Fruit fly (Drosophila melanogaster) S2 (cell line): ENCODE data around the gene mus201.

Source experiments
- CG8478 ChIP-seq: fragments of >200 bp; optimal IDR thresholded peaks from 2 replicates; lab custom pipeline; 2018
- CTCF ChIP-seq, 2 experiments: fragments of >200 bp; optimal IDR thresholded peaks; 2 replicates each; lab custom pipeline; 2018

The mus201 gene

DNA sequence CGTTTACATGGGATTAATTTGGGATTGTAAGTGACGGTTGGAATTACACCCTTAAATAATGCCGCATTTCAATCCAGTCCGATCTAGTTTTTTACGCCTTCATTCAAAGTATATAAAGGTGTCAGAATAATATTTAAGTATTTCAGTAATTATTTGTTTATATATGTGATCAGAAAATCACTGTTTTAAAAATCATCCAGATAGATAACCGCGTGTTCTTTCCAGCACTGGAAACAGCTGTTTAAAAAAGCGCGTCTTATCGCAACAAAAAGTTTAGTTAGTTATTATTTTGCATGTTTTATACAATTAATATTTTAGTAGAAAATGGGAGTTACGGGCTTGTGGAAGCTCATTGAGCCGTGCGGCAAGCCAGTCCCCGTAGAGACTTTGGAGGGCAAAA lies at the start of gene mus201:
Gene mus201 (plus strand): TSS at position 118 of the 400 bp plus-strand sequence.
- no peak for TF ChIP-seq CTCF (optimal IDR thresholded peaks at IDR 0.05; lab: Kevin White, UChicago)

DNA sequence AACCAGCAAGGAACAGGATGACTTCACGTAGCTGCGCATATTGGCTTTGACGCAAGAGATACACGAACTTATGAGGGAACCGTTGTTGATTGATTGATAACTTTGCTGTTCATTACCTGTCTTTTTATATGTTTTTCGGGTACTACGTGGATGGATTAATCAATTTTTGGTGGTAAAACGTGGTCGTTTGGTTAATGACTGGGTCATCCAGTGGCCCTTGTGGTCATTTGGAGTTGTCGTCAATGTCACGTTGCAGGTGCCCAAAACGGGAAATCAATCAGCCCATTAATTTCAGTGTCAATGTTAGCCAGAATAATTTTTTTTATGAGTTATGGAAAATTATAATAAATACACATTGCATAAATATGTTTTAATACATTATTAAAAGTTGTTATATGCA lies 48.7 kb upstream of the mus201 start, which contains the start of gene CG42819:
Gene CG42819 (minus strand): TSS at position 101 of the 400 bp plus-strand sequence.
- TF ChIP-seq CTCF (optimal IDR thresholded peaks at IDR 0.05; lab: Kevin White, UChicago) (no peak), CG8478 (lab: Kevin White, UChicago) (no peak)

DNA sequence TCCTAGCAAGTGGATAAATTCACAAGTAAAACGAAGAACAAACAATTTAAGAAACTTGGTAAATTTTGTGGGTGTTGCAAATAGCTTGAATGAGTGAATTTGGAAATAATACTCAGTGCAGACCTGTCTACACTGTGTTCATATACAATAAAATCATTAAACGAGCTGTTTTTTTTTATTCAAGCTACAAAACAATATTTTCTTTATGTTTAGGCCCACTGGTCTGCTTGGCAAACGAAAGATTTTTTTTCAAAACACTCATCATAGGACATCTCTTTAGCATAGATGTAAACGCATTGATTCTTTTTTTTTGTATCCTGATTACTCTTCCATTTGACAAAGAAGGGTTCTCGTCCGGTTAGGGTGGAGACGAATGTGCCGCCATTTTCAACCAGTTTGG lies 45.7 kb upstream of the mus201 start, which contains the start of gene CG42820:
Gene CG42820 (minus strand): TSS at position 101 of the 400 bp plus-strand sequence.
- TF ChIP-seq CTCF (optimal IDR thresholded peaks at IDR 0.05; lab: Kevin White, UChicago) (no peak), CG8478 (lab: Kevin White, UChicago) (no peak)

DNA sequence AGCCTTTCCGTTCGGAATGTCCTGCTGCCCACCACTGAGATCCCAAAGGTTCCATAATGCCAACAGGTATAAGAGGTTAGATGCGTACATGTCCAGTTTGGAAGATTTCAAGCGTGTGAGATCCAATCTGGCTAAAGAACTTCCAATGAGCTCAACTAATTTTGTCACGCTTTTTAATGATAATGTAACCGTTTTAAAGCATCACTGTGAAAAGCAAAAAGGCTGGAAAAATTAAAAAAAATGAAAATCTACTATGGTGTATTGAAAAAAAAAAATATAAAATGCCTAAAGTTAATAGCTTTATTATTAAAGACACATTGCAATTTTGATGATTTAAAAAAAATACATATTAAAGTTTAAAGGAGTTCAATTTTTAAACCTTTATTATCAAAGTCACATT lies 44.8 kb upstream of the mus201 start, which contains the start of gene Acp29AB:
Gene Acp29AB (minus strand): TSS at position 101 of the 400 bp plus-strand sequence.
- TF ChIP-seq CG8478 (lab: Kevin White, UChicago) (no peak), CTCF (optimal IDR thresholded peaks at IDR 0.05; lab: Kevin White, UChicago) (no peak)

DNA sequence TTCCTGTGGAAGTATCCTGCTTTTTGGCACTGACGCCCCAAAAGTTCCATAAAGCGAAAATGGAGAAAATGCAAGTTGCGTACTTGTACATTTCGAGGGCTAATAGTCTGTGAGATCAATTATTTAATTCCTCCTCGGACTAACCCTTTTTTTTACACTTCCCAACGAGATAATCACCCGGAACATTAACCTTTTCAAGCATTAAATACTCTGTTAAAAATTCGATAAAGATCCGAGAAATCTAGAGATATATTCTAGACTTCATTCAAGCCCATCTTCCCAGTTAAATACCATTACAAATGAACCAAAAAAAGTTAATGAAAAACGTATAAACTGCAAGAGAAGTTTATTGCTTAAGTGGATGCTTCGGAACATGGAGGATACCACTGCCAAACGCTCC lies 43.8 kb upstream of the mus201 start, which contains the start of gene lectin-29Ca:
Gene lectin-29Ca (minus strand): TSS at position 101 of the 400 bp plus-strand sequence.
- TF ChIP-seq CG8478 (lab: Kevin White, UChicago) (no peak), CTCF (optimal IDR thresholded peaks at IDR 0.05; lab: Kevin White, UChicago) (no peak)

DNA sequence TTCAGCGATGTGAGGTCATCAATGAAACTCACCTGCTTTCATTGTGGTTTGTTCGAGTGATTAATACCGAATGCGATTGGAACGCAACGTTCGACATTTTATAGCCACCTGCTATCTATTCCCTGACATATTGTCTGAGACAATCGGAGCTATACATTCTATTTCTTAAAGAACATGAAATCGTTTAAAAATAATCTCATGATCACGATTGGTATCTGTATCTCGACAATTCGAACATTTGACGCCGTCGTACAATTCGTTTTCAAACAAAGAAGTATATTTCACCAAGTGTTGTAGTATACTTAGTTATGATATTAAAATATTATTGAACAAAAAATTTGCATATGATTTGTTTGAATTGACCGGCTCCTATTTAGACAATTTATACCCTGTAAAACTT lies 43.1 kb upstream of the mus201 start, which contains the start of gene Peritrophin-15b:
Gene Peritrophin-15b (minus strand): TSS at position 101 of the 400 bp plus-strand sequence.
- TF ChIP-seq CTCF (optimal IDR thresholded peaks at IDR 0.05; lab: Kevin White, UChicago) (no peak), CG8478 (lab: Kevin White, UChicago) (no peak)

DNA sequence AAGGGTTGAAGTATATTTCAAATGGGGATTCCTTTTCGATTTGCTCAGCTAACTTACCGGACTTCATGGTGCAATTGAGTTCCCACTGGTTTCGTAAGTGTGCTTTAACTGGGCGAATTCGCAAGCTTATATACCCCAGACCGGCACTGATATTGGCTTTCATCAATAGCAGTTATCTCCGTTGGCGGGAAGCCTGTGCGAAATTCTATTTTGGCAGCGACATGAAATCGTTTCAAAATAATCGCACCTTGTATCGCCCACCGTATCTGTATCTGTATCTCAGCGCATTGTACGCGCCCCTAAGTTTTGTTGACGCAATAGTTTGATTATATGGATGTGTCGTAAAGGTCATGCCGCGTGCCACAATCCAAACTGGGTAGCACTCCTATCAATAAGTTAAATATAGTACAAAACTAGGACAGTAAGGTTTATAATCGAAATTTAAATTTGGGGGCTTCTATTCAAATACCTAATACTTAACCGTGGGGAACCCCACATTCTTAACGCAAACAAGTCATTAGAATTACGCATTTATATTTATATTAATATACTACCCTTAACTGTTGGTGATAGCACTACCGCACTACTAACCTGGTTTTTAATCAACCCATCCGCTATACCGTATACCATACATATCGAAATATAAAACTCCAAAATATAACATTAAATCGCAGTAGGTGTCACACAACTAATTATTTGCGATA lies 41.8 kb upstream of the mus201 start, which contains the start of the genes Peritrophin-15a and CG13385:
Gene Peritrophin-15a (minus strand): TSS at position 101 of the 704 bp plus-strand sequence.
Gene CG13385 (plus strand): TSS at position 654 of the 704 bp plus-strand sequence.
- TF ChIP-seq CG8478 (lab: Kevin White, UChicago) (no peak), CTCF (optimal IDR thresholded peaks at IDR 0.05; lab: Kevin White, UChicago) (no peak)

DNA sequence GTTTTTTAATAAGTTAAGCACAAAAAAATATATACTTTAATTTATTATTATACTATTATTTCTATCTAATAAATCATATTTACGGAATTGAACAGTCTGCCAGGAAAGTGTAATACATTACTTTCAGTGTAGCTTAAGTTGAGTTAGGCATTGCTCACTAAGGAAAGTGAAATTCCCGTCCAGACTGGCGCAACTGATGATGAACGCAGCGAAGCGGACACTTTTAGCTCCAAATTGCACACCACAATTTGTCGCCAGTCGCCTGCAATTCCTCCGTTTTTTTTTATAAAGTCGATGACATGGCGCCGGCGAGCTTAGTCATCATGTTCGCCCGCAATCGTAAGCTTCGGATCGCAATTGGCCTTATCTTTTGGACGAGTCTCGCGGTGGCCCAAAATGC lies 39.2 kb upstream of the mus201 start, which contains the start of gene CG13386:
Gene CG13386 (plus strand): TSS at position 301 of the 400 bp plus-strand sequence.
- TF ChIP-seq CTCF (optimal IDR thresholded peaks at IDR 0.05; lab: Kevin White, UChicago): no peak
- TF ChIP-seq CG8478 (lab: Kevin White, UChicago): no peak

DNA sequence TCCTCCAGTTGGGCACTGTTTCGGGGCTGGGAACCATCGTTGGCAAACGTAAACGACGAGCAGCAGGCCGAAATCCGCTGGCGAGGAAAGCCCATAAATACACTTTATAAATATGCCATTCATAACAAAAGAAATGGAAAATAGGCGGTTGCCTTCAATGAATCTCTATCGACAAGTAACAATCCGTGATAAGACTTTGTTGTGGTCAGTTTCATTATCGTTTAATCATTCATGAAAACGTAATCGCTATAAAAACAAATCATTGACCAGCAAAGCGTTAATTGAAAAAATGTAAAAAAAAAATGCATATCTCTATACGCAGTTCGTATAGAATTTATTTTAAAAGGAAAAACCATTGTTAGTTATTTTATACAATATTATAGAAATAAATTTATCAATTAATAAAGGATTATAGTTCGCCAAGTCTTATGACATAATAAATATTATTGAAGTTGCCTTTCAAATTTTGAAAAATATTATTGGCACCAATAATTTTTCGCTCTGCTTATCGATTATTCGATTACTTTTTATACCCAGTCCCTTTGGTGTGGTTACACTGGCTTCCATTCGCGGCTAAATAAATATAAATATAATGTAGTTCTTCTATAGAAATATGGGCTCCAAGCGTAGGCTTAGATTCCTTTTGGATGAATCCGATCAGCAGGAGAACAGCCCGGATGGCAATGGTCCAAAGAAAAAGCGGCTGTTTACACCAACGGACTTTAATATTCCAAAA lies 37.9 kb upstream of the mus201 start, which contains the start of gene CG31898:
Gene CG31898 (plus strand): TSS at position 559 of the 736 bp plus-strand sequence.
- TF ChIP-seq CTCF (optimal IDR thresholded peaks at IDR 0.05; lab: Kevin White, UChicago) (no peak), CG8478 (lab: Kevin White, UChicago) (no peak)

DNA sequence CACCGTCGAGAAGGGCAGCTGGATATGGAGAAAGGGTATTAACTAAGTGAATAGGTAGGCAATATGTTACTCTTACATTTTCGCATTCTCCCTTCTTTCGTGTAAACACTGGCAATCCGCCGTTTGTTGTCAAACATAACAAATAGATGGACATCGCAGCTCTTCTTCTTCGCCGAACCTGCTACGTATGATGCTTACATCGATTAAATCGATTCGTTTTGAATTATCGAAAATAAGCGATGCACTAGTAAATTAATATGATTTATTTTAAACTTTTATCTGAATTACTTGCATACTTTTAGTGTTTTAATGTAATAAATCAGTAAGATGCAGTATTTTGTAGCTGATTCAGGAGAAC lies 35.1 kb upstream of the mus201 start, which contains the start of gene fy:
Gene fy (minus strand): TSS at position 353 of the 358 bp plus-strand sequence.
- TF ChIP-seq CG8478 (lab: Kevin White, UChicago): no peak
- TF ChIP-seq CTCF (optimal IDR thresholded peaks at IDR 0.05; lab: Kevin White, UChicago): no peak

DNA sequence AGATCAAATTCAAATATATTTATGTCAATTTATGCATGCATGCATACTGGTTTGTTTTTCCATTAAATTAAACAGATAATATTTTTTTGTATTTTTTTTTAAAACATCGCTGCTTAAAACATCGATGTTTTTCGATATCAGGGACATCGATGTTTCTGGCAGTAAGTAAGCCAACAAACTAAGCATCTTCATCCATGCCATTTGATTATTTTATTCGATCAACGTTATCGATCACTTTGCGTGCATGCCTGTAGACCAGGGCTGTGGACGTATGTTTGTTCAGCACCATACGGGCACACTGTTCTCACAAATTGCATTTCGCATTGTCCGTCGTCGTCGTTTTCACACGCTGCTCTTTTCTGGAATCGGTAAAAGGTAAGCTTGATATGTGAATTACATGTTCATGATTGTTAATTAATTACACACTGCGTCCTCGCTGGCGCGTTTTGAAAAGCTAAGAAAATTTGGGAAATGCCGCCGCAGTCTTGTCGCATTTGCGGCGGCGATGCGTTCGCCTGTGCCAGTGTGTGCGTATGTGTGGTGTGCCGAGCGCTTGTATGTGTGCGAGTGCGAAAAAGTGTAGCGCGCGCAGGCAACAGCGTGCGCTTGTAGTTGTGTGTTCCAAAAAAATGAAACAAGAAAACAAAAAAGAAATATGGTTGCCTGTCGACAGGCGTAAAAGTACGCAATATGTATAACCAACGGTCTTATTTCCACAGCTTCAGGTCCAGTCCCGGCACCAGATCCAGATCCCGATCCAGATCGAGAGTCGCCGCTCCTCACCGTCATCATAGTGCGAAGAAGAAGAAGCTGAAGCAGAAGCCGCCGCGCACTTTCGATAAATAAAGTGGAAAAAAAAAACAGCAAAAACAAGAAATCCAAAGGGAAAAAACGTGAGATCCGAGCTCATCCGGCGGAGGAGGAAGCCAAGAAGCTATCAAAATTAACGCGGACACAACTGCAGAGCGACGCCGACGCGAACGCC lies 34.4 kb upstream of the mus201 start, which contains the start of gene emb:
Gene emb (plus strand): TSS at position 288 of the 985 bp plus-strand sequence.
- no peak for TF ChIP-seq CG8478 (lab: Kevin White, UChicago)
- TF ChIP-seq CTCF (optimal IDR thresholded peaks at IDR 0.05; lab: Kevin White, UChicago): peak; percentile 8 to 46

DNA sequence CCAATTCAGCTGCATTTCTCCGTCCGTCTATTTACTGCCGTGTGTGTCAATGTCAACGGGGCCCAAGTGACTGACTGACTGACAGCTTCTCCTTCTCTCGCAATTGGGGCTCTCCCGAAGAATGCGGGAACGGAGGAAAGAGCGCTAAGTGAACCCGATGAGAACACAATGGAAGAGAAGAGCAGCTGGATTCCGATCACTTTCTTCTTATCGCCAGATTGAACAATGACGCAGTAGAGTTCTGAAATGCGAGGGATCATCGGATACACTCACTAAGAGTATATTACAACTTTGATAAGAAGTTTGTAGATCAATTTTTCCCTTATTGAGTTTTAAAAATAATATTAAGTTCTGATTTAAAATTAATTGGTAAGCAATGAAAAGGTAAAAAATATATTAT lies 26.4 kb upstream of the mus201 start, which contains the start of gene Naglu:
Gene Naglu (minus strand): TSS at position 339 of the 400 bp plus-strand sequence.
- TF ChIP-seq CTCF (optimal IDR thresholded peaks at IDR 0.05; lab: Kevin White, UChicago): no peak
- no peak for TF ChIP-seq CG8478 (lab: Kevin White, UChicago)
